Fruit fly (Drosophila melanogaster) whole organism, embryonic: Measurements from ENCODE around the gene Cenp-C.

Source experiments
- Antp ChIP-seq: fragments of 200-800 bp; sonication (Bioruptor generic); optimal IDR thresholded peaks from 3 replicates; lab custom pipeline; 2016; ENCODE audit warnings: missing biosample characterization, missing genetic modification characterization
- CG10321 ChIP-seq: fragments of 200-800 bp; sonication (Bioruptor generic); IDR thresholded peaks from 2 replicates; pipeline ENCODE4 v1.3.6; 2022; ENCODE audit warnings: missing biosample characterization, missing genetic modification characterization
- CG11085 ChIP-seq: fragments of 200-800 bp; sonication (Bioruptor generic); IDR thresholded peaks from 2 replicates; pipeline ENCODE4 v1.3.6; 2022; ENCODE audit warnings: missing biosample characterization, missing genetic modification characterization
- CG13296 ChIP-seq: fragments of 200-800 bp; sonication (Bioruptor generic); optimal IDR thresholded peaks from 3 replicates; lab custom pipeline; 2018; ENCODE audit warnings: missing biosample characterization, mild to moderate bottlenecking, missing genetic modification characterization
- CG14014 ChIP-seq: fragments of 200-800 bp; sonication (Bioruptor generic); IDR thresholded peaks from 2 replicates; pipeline ENCODE4 v1.3.6; 2022; ENCODE audit warnings: missing biosample characterization, missing genetic modification characterization
- CG15514 ChIP-seq: fragments of 200-800 bp; sonication (Bioruptor generic); optimal IDR thresholded peaks from 3 replicates; lab custom pipeline; 2017; ENCODE audit warnings: missing biosample characterization, missing genetic modification characterization, mild to moderate bottlenecking, moderate library complexity, missing genetic modification reagents
- CG15601 ChIP-seq: fragments of 200-800 bp; sonication (Bioruptor generic); optimal IDR thresholded peaks from 3 replicates; lab custom pipeline; 2019; ENCODE audit warnings: missing biosample characterization, mild to moderate bottlenecking, missing genetic modification characterization, moderate library complexity
- CG1603 ChIP-seq: fragments of 200-800 bp; sonication (Bioruptor generic); optimal IDR thresholded peaks from 2 replicates; lab custom pipeline; 2019; ENCODE audit warnings: missing biosample characterization, mild to moderate bottlenecking, missing genetic modification characterization, moderate library complexity
- CG17385 ChIP-seq: fragments of 200-800 bp; sonication (Bioruptor generic); optimal IDR thresholded peaks from 3 replicates; lab custom pipeline; 2018; ENCODE audit warnings: missing biosample characterization, mild to moderate bottlenecking, missing genetic modification characterization
- CG18476 ChIP-seq: fragments of 200-800 bp; sonication (Bioruptor generic); optimal IDR thresholded peaks from 2 replicates; lab custom pipeline; 2016; ENCODE audit warnings: missing biosample characterization, mild to moderate bottlenecking, missing genetic modification characterization
- CG2120 ChIP-seq: fragments of 200-800 bp; sonication (Bioruptor generic); optimal IDR thresholded peaks from 3 replicates; lab custom pipeline; 2016; ENCODE audit warnings: missing biosample characterization, missing genetic modification characterization
- CG3163 ChIP-seq: fragments of 200-800 bp; sonication (Bioruptor generic); optimal IDR thresholded peaks from 3 replicates; lab custom pipeline; 2016; ENCODE audit warnings: missing biosample characterization, missing genetic modification characterization
- CG32772 ChIP-seq: fragments of 200-800 bp; sonication (Bioruptor generic); IDR thresholded peaks from 2 replicates; pipeline ENCODE4 v1.3.6; 2022; ENCODE audit warnings: missing biosample characterization, missing genetic modification characterization
- CG3838 ChIP-seq: fragments of 200-800 bp; sonication (Bioruptor generic); optimal IDR thresholded peaks from 3 replicates; lab custom pipeline; 2016; ENCODE audit warnings: missing biosample characterization, missing genetic modification characterization
- CG4360 ChIP-seq: fragments of 200-800 bp; sonication (Bioruptor generic); IDR thresholded peaks from 2 replicates; pipeline ENCODE4 v1.3.6; 2022; ENCODE audit warnings: missing biosample characterization, missing genetic modification characterization
- CG4404 ChIP-seq: fragments of 200-800 bp; sonication (Bioruptor generic); IDR thresholded peaks from 2 replicates; pipeline ENCODE4 v1.3.6; 2022; ENCODE audit warnings: missing biosample characterization, missing genetic modification characterization
- CG6791 ChIP-seq: fragments of 200-800 bp; sonication (Bioruptor generic); IDR thresholded peaks from 3 replicates; pipeline ENCODE4 v1.3.6; 2022; ENCODE audit warnings: missing biosample characterization, missing genetic modification characterization; ENCODE audit not compliant: partially characterized antibody
- CG7271 ChIP-seq: fragments of 200-800 bp; sonication (Bioruptor generic); optimal IDR thresholded peaks from 2 replicates; lab custom pipeline; 2018; ENCODE audit warnings: missing biosample characterization, mild to moderate bottlenecking, missing genetic modification characterization, moderate library complexity
- CG7357 ChIP-seq: fragments of 200-800 bp; sonication (Bioruptor generic); IDR thresholded peaks from 3 replicates; pipeline ENCODE4 v1.3.6; 2022; ENCODE audit warnings: missing biosample characterization, missing genetic modification characterization
- CG8290 ChIP-seq, 3 experiments: fragments of 200-800 bp; sonication (Bioruptor generic); optimal IDR thresholded peaks; 2 replicates each; lab custom pipeline; 2016 to 2019; ENCODE audit warnings: missing biosample characterization in 3 of 3, missing genetic modification characterization in 3 of 3, mild to moderate bottlenecking in 2 of 3, moderate library complexity in 1 of 3
- CG8924 ChIP-seq: fragments of 200-800 bp; optimal IDR thresholded peaks from 3 replicates; lab custom pipeline; 2019; ENCODE audit warnings: missing biosample characterization, mild to moderate bottlenecking, missing genetic modification characterization, moderate library complexity
- CG9215 ChIP-seq: fragments of 200-800 bp; sonication (Bioruptor generic); IDR thresholded peaks from 2 replicates; pipeline ENCODE4 v1.3.6; 2022; ENCODE audit warnings: missing biosample characterization, missing genetic modification characterization
- CG9609 ChIP-seq: fragments of 200-800 bp; sonication (Bioruptor generic); optimal IDR thresholded peaks from 3 replicates; lab custom pipeline; 2016; ENCODE audit warnings: missing biosample characterization, missing genetic modification characterization
- CTCF ChIP-seq: fragments of 200-800 bp; sonication (Bioruptor generic); optimal IDR thresholded peaks from 2 replicates; lab custom pipeline; 2017; ENCODE audit warnings: missing biosample characterization, mild to moderate bottlenecking, missing genetic modification characterization, moderate library complexity
- Dll ChIP-seq: fragments of 200-800 bp; sonication (Bioruptor generic); IDR thresholded peaks from 4 replicates; pipeline ENCODE4 v1.3.6; 2022; ENCODE audit warnings: missing biosample characterization, missing genetic modification characterization; ENCODE audit not compliant: partially characterized antibody
- H2.0 ChIP-seq: fragments of 200-800 bp; sonication (Bioruptor generic); IDR thresholded peaks from 2 replicates; pipeline ENCODE4 v1.3.6; 2022; ENCODE audit warnings: missing biosample characterization, missing genetic modification characterization
- HHEX ChIP-seq: fragments of 200-800 bp; sonication (Bioruptor generic); optimal IDR thresholded peaks from 3 replicates; lab custom pipeline; 2017; ENCODE audit warnings: missing biosample characterization, mild to moderate bottlenecking, missing genetic modification characterization, missing genetic modification reagents
- HLH4C ChIP-seq: fragments of 200-800 bp; sonication (Bioruptor generic); IDR thresholded peaks from 3 replicates; pipeline ENCODE4 v1.3.6; 2022; ENCODE audit warnings: missing biosample characterization, missing genetic modification characterization; ENCODE audit not compliant: partially characterized antibody
- Mrtf ChIP-seq: fragments of 200-800 bp; sonication (Bioruptor generic); IDR thresholded peaks from 3 replicates; pipeline ENCODE4 v1.3.6; 2022; ENCODE audit warnings: missing biosample characterization, missing genetic modification characterization
- Nf-YA ChIP-seq: fragments of 200-800 bp; sonication (Bioruptor generic); IDR thresholded peaks from 2 replicates; pipeline ENCODE4 v1.3.6; 2022; ENCODE audit warnings: missing biosample characterization, missing genetic modification characterization
- NfI ChIP-seq: fragments of 200-800 bp; sonication (Bioruptor generic); optimal IDR thresholded peaks from 3 replicates; lab custom pipeline; 2018; ENCODE audit warnings: missing biosample characterization, mild to moderate bottlenecking, missing genetic modification characterization, moderate library complexity
- Side ChIP-seq: fragments of 200-800 bp; sonication (Bioruptor generic); optimal IDR thresholded peaks from 2 replicates; lab custom pipeline; 2016; ENCODE audit warnings: missing biosample characterization, missing genetic modification characterization
- Xrp1 ChIP-seq: fragments of 200-800 bp; sonication (Bioruptor generic); IDR thresholded peaks from 2 replicates; pipeline ENCODE4 v1.3.6; 2022; ENCODE audit warnings: missing biosample characterization, missing genetic modification characterization
- abd-A ChIP-seq: fragments of 200-800 bp; sonication (Bioruptor generic); optimal IDR thresholded peaks from 3 replicates; lab custom pipeline; 2019; ENCODE audit warnings: missing biosample characterization, mild to moderate bottlenecking, missing genetic modification characterization, moderate library complexity
- bigmax ChIP-seq: fragments of 200-800 bp; sonication (Bioruptor generic); optimal IDR thresholded peaks from 2 replicates; lab custom pipeline; 2018; ENCODE audit warnings: missing biosample characterization, mild to moderate bottlenecking, missing genetic modification characterization
- ci ChIP-seq: fragments of 200-800 bp; sonication (Bioruptor generic); IDR thresholded peaks from 3 replicates; pipeline ENCODE4 v1.3.6; 2022; ENCODE audit warnings: missing biosample characterization, missing genetic modification characterization
- corto ChIP-seq: fragments of 200-800 bp; sonication (Bioruptor generic); optimal IDR thresholded peaks from 2 replicates; lab custom pipeline; 2016; ENCODE audit warnings: missing biosample characterization, mild to moderate bottlenecking, missing genetic modification characterization, moderate library complexity
- crol ChIP-seq: fragments of 200-800 bp; sonication (Bioruptor generic); IDR thresholded peaks from 2 replicates; pipeline ENCODE4 v1.3.6; 2022; ENCODE audit warnings: missing biosample characterization, missing genetic modification characterization
- esg ChIP-seq: fragments of 200-800 bp; sonication (Bioruptor generic); conservative IDR thresholded peaks from 2 replicates; pipeline ENCODE4 v1.3.6; 2022; ENCODE audit warnings: missing biosample characterization, missing genetic modification characterization
- fd96Cb ChIP-seq: fragments of 200-800 bp; sonication (Bioruptor generic); optimal IDR thresholded peaks from 2 replicates; lab custom pipeline; 2018; ENCODE audit warnings: missing biosample characterization, mild to moderate bottlenecking, missing genetic modification characterization, moderate library complexity
- hb ChIP-seq: fragments of 200-800 bp; sonication (Bioruptor generic); IDR thresholded peaks from 3 replicates; pipeline ENCODE4 v1.3.6; 2022; ENCODE audit warnings: missing biosample characterization, missing genetic modification characterization; ENCODE audit not compliant: partially characterized antibody
- mam ChIP-seq: fragments of 200-800 bp; sonication (Bioruptor generic); optimal IDR thresholded peaks from 3 replicates; lab custom pipeline; 2016; ENCODE audit warnings: missing biosample characterization, missing genetic modification characterization
- odd ChIP-seq: fragments of 200-800 bp; sonication (Bioruptor generic); optimal IDR thresholded peaks from 2 replicates; lab custom pipeline; 2017; ENCODE audit warnings: missing biosample characterization, mild to moderate bottlenecking, missing genetic modification characterization
- prd ChIP-seq, 3 experiments: fragments of >200 bp in 2 of 3; fragments of 200-800 bp in 1 of 3; sonication (Bioruptor generic) in 1 of 3; optimal IDR thresholded peaks in 2 of 3; IDR thresholded peaks in 1 of 3; 2 replicates in 2 of 3; 3 replicates in 1 of 3; pipeline versions ENCODE4 v1.3.6 to Lab custom; 2017 to 2022; ENCODE audit warnings: missing biosample characterization in 1 of 3, missing genetic modification characterization in 1 of 3
- psq ChIP-seq: fragments of 200-800 bp; sonication (Bioruptor generic); optimal IDR thresholded peaks from 2 replicates; lab custom pipeline; 2017; ENCODE audit warnings: missing biosample characterization, missing genetic modification characterization
- pzg ChIP-seq: fragments of 200-800 bp; sonication (Bioruptor generic); optimal IDR thresholded peaks from 3 replicates; lab custom pipeline; 2018; ENCODE audit warnings: missing biosample characterization, mild to moderate bottlenecking, missing genetic modification characterization, moderate library complexity
- repo ChIP-seq: fragments of 200-800 bp; sonication (Bioruptor generic); optimal IDR thresholded peaks from 2 replicates; lab custom pipeline; 2016; ENCODE audit warnings: missing biosample characterization, missing genetic modification characterization
- slbo ChIP-seq: fragments of 200-800 bp; sonication (Bioruptor generic); IDR thresholded peaks from 2 replicates; pipeline ENCODE4 v1.3.6; 2022; ENCODE audit warnings: missing biosample characterization, missing genetic modification characterization
- slou ChIP-seq: fragments of 200-800 bp; sonication (Bioruptor generic); optimal IDR thresholded peaks from 3 replicates; lab custom pipeline; 2016; ENCODE audit warnings: missing biosample characterization, missing genetic modification characterization
- sob ChIP-seq: fragments of 200-800 bp; sonication (Bioruptor generic); IDR thresholded peaks from 2 replicates; pipeline ENCODE4 v1.3.6; 2022; ENCODE audit warnings: missing biosample characterization, missing genetic modification characterization
- vfl ChIP-seq: fragments of 200-800 bp; sonication (Bioruptor generic); optimal IDR thresholded peaks from 2 replicates; lab custom pipeline; 2016; ENCODE audit warnings: missing biosample characterization, missing genetic modification characterization

Cenp-C gene

dm6 chr3R:8524277-8524676 lies 39.6 kb upstream of the Cenp-C start (continued):
- no peak for TF ChIP-seq CG10321 (GFP tag; lab: Robert Waterston, UW)
- no peak for TF ChIP-seq CG4404 (GFP tag; lab: Robert Waterston, UW)
- TF ChIP-seq NfI (GFP tag; lab: Kevin White, UChicago) = peak; percentile 6
- TF ChIP-seq Mrtf (GFP tag; lab: Robert Waterston, UW) = 0 out of 3 replicates have a peak, but pooled peaks have one; percentile 39
- no peak for TF ChIP-seq sob (GFP tag; lab: Robert Waterston, UW)
- TF ChIP-seq CG14014 (GFP tag; lab: Robert Waterston, UW) = peak; percentile 60; the same call in 1 of the 2 replicates
- no peak for TF ChIP-seq CG7271 (tag; lab: Kevin White, UChicago)
- TF ChIP-seq CG17385 (GFP tag; lab: Kevin White, UChicago) = peak; percentile 25
- TF ChIP-seq CG1603 (tag; lab: Kevin White, UChicago) = no peak
- peak; percentile 41 for TF ChIP-seq Antp (GFP tag; lab: Kevin White, UChicago)
- no peak for TF ChIP-seq CTCF (GFP tag; lab: Kevin White, UChicago)
- TF ChIP-seq bigmax (GFP tag; lab: Kevin White, UChicago) = no peak
- no peak for TF ChIP-seq CG3838 (GFP tag; lab: Kevin White, UChicago)
- no peak for TF ChIP-seq CG8290 (GFP tag; optimal IDR thresholded peaks at IDR 0.05; lab: Kevin White, UChicago)
- TF ChIP-seq CG8290 (tag; optimal IDR thresholded peaks at IDR 0.05; lab: Kevin White, UChicago) = peak in 1 of 2 experiments; percentile 86
- TF ChIP-seq corto (GFP tag; lab: Kevin White, UChicago) = no peak
- no peak for TF ChIP-seq CG13296 (GFP tag; lab: Kevin White, UChicago)
- no peak for TF ChIP-seq abd-A (tag; lab: Kevin White, UChicago)
- peak; percentile 63 for TF ChIP-seq ci
- no peak for TF ChIP-seq CG6791 (GFP tag; lab: Robert Waterston, UW)
- no peak for TF ChIP-seq odd (GFP tag; lab: Kevin White, UChicago)
- TF ChIP-seq Xrp1 (GFP tag; lab: Robert Waterston, UW) = no peak
- TF ChIP-seq prd (optimal IDR thresholded peaks at IDR 0.05; lab: Kevin White, UChicago) = no peak
- TF ChIP-seq prd (GFP tag; IDR thresholded peaks at IDR 0.05; lab: Robert Waterston, UW) = peak; percentile 48; the same call in 1 of the 3 replicates
- 0 out of 2 replicates have a peak, but pooled peaks have one; percentile 7 for TF ChIP-seq Nf-YA (GFP tag; lab: Robert Waterston, UW)
- no peak for TF ChIP-seq CG3163 (GFP tag; lab: Kevin White, UChicago)
- TF ChIP-seq hb (GFP tag; lab: Robert Waterston, UW) = no peak
- TF ChIP-seq esg (GFP tag; lab: Robert Waterston, UW) = 0 out of 2 replicates have a peak, but pooled peaks have one; percentile 5
- TF ChIP-seq CG15601 = no peak
- 0 out of 3 replicates have a peak, but pooled peaks have one; percentile 20 for TF ChIP-seq CG7357 (GFP tag; lab: Robert Waterston, UW)
- TF ChIP-seq Side (GFP tag; lab: Kevin White, UChicago) = peak; percentile 13
- TF ChIP-seq HLH4C (GFP tag; lab: Robert Waterston, UW) = no peak
- no peak for TF ChIP-seq CG9609 (GFP tag; lab: Kevin White, UChicago)
- TF ChIP-seq mam = peak; percentile 44
- TF ChIP-seq CG9215 (GFP tag; lab: Robert Waterston, UW) = no peak
- TF ChIP-seq crol (GFP tag; lab: Robert Waterston, UW) = no peak
- TF ChIP-seq pzg = no peak
- no peak for TF ChIP-seq CG8924 (tag; lab: Kevin White, UChicago)
- TF ChIP-seq CG2120 (GFP tag; lab: Kevin White, UChicago) = peak; percentile 77
- TF ChIP-seq repo (GFP tag; lab: Kevin White, UChicago) = no peak
- TF ChIP-seq fd96Cb = no peak
- TF ChIP-seq psq (GFP tag; lab: Kevin White, UChicago) = no peak
- TF ChIP-seq CG18476 (GFP tag; lab: Kevin White, UChicago) = no peak
- peak; percentile 76 for TF ChIP-seq slbo
- TF ChIP-seq CG32772 (GFP tag; lab: Robert Waterston, UW) = peak; percentile 37; the same call in 1 of the 2 replicates
- no peak for TF ChIP-seq CG11085 (GFP tag; lab: Robert Waterston, UW)
- no peak for TF ChIP-seq H2.0 (GFP tag; lab: Robert Waterston, UW)
- no peak for TF ChIP-seq Dll
- peak; percentile 20 for TF ChIP-seq CG15514 (GFP tag; lab: Kevin White, UChicago)
- TF ChIP-seq slou (GFP tag; lab: Kevin White, UChicago) = no peak
- TF ChIP-seq vfl (GFP tag; lab: Kevin White, UChicago) = no peak
- no peak for TF ChIP-seq CG4360 (GFP tag; lab: Robert Waterston, UW)
- TF ChIP-seq HHEX = peak; percentile 33
